Fruit fly (Drosophila melanogaster) whole organism, embryonic: Measurements from ENCODE around the gene CG31957.
A peak's percentile ranks its signal among the peaks of the same experiment; 100 is the strongest.

ENCODE experiments used
- Blimp-1 ChIP-seq: fragments of 200-800 bp; sonication (Bioruptor generic); optimal IDR thresholded peaks from 3 replicates; lab custom pipeline; 2018; ENCODE audit warnings: missing biosample characterization, missing genetic modification characterization, mild to moderate bottlenecking, moderate library complexity, missing genetic modification reagents
- CG1024 ChIP-seq: fragments of 200-800 bp; sonication (Bioruptor generic); IDR thresholded peaks from 2 replicates; pipeline ENCODE4 v1.3.6; 2022; ENCODE audit warnings: missing biosample characterization, missing genetic modification characterization
- CG1529 ChIP-seq: fragments of 200-800 bp; sonication (Bioruptor generic); optimal IDR thresholded peaks from 3 replicates; lab custom pipeline; 2018; ENCODE audit warnings: missing biosample characterization, missing genetic modification characterization
- CG15601 ChIP-seq: fragments of 200-800 bp; sonication (Bioruptor generic); optimal IDR thresholded peaks from 3 replicates; lab custom pipeline; 2019; ENCODE audit warnings: missing biosample characterization, mild to moderate bottlenecking, missing genetic modification characterization, moderate library complexity
- CG18262 ChIP-seq: fragments of 200-800 bp; optimal IDR thresholded peaks from 3 replicates; lab custom pipeline; 2019; ENCODE audit warnings: missing biosample characterization, mild to moderate bottlenecking, missing genetic modification characterization, moderate library complexity
- CG2120 ChIP-seq: fragments of 200-800 bp; sonication (Bioruptor generic); optimal IDR thresholded peaks from 3 replicates; lab custom pipeline; 2016; ENCODE audit warnings: missing biosample characterization, missing genetic modification characterization
- CG2875 ChIP-seq: fragments of 200-800 bp; sonication (Bioruptor generic); optimal IDR thresholded peaks from 2 replicates; lab custom pipeline; 2017; ENCODE audit warnings: missing biosample characterization, mild to moderate bottlenecking, missing genetic modification characterization, missing genetic modification reagents
- CG30403 ChIP-seq: fragments of 200-800 bp; sonication (Bioruptor generic); optimal IDR thresholded peaks from 3 replicates; lab custom pipeline; 2016; ENCODE audit warnings: missing biosample characterization, missing genetic modification characterization
- CG4854 ChIP-seq: fragments of 200-800 bp; sonication (Bioruptor generic); optimal IDR thresholded peaks from 2 replicates; lab custom pipeline; 2016; ENCODE audit warnings: missing biosample characterization, missing genetic modification characterization, inconsistent platforms
- CG6689 ChIP-seq: fragments of 200-800 bp; sonication (Bioruptor generic); IDR thresholded peaks from 2 replicates; pipeline ENCODE4 v1.3.6; 2022; ENCODE audit warnings: missing biosample characterization, missing genetic modification characterization
- CG7556 ChIP-seq: fragments of 200-800 bp; sonication (Bioruptor generic); optimal IDR thresholded peaks from 2 replicates; lab custom pipeline; 2017; ENCODE audit warnings: missing biosample characterization, mild to moderate bottlenecking, missing genetic modification characterization
- CG8388 ChIP-seq: fragments of 200-800 bp; sonication (Bioruptor generic); optimal IDR thresholded peaks from 2 replicates; lab custom pipeline; 2019; ENCODE audit warnings: missing biosample characterization, mild to moderate bottlenecking, missing genetic modification characterization, moderate library complexity
- CG8924 ChIP-seq: fragments of 200-800 bp; optimal IDR thresholded peaks from 3 replicates; lab custom pipeline; 2019; ENCODE audit warnings: missing biosample characterization, mild to moderate bottlenecking, missing genetic modification characterization, moderate library complexity
- Camta ChIP-seq: fragments of 200-800 bp; sonication (Bioruptor generic); optimal IDR thresholded peaks from 2 replicates; lab custom pipeline; 2016; ENCODE audit warnings: missing biosample characterization, missing genetic modification characterization
- CoRest ChIP-seq: fragments of 200-800 bp; sonication (Bioruptor generic); optimal IDR thresholded peaks from 3 replicates; lab custom pipeline; 2018; ENCODE audit warnings: missing biosample characterization, mild to moderate bottlenecking, missing genetic modification characterization, moderate library complexity
- D19A ChIP-seq: fragments of 200-800 bp; optimal IDR thresholded peaks from 3 replicates; lab custom pipeline; 2019; ENCODE audit warnings: missing biosample characterization, mild to moderate bottlenecking, missing genetic modification characterization, moderate library complexity
- Dp ChIP-seq: fragments of 200-800 bp; sonication (Bioruptor generic); optimal IDR thresholded peaks from 2 replicates; lab custom pipeline; 2018; ENCODE audit warnings: missing biosample characterization, mild to moderate bottlenecking, missing genetic modification characterization, moderate library complexity
- Ets97D ChIP-seq: fragments of 200-800 bp; sonication (Bioruptor generic); optimal IDR thresholded peaks from 3 replicates; lab custom pipeline; 2016; ENCODE audit warnings: missing biosample characterization, missing genetic modification characterization
- Hr78 ChIP-seq, 2 experiments: fragments of 200-800 bp in 1 of 2; fragments of >200 bp in 1 of 2; sonication (Bioruptor generic) in 1 of 2; optimal IDR thresholded peaks; 2 replicates each; lab custom pipeline; 2017 to 2019; ENCODE audit warnings: missing biosample characterization in 2 of 2, missing genetic modification characterization in 2 of 2, mild to moderate bottlenecking in 1 of 2, moderate library complexity in 1 of 2
- Med ChIP-seq: fragments of 200-800 bp; sonication (Bioruptor generic); peaks from one replicate; lab custom pipeline; 2016; ENCODE audit warnings: missing biosample characterization, missing genetic modification characterization, mild to moderate bottlenecking, inconsistent platforms, moderate library complexity
- Nf-YB ChIP-seq: fragments of 200-800 bp; sonication (Bioruptor generic); optimal IDR thresholded peaks from 3 replicates; lab custom pipeline; 2019; ENCODE audit warnings: missing biosample characterization, mild to moderate bottlenecking, missing genetic modification characterization, moderate library complexity
- PHDP ChIP-seq: fragments of 200-800 bp; sonication (Bioruptor generic); optimal IDR thresholded peaks from 3 replicates; lab custom pipeline; 2018; ENCODE audit warnings: missing biosample characterization, mild to moderate bottlenecking, missing genetic modification characterization, moderate library complexity
- Poxn ChIP-seq: fragments of 200-800 bp; sonication (Bioruptor generic); IDR thresholded peaks from 2 replicates; pipeline ENCODE4 v1.3.6; 2022; ENCODE audit warnings: missing biosample characterization, missing genetic modification characterization
- Sox100B ChIP-seq: fragments of 200-800 bp; sonication (Bioruptor generic); optimal IDR thresholded peaks from 3 replicates; lab custom pipeline; 2018; ENCODE audit warnings: missing biosample characterization, mild to moderate bottlenecking, missing genetic modification characterization
- Stat92E ChIP-seq, 3 experiments: fragments of >200 bp in 2 of 3; fragments of 200-800 bp in 1 of 3; sonication (Bioruptor generic) in 1 of 3; optimal IDR thresholded peaks; 2 replicates each; lab custom pipeline; 2017 to 2019; ENCODE audit warnings: missing biosample characterization in 3 of 3, missing genetic modification characterization in 3 of 3, mild to moderate bottlenecking in 1 of 3, moderate library complexity in 1 of 3
- Xbp1 ChIP-seq: fragments of 200-800 bp; sonication (Bioruptor generic); optimal IDR thresholded peaks from 3 replicates; lab custom pipeline; 2016; ENCODE audit warnings: missing biosample characterization, mild to moderate bottlenecking, missing genetic modification characterization
- az2 ChIP-seq: fragments of 200-800 bp; sonication (Bioruptor generic); optimal IDR thresholded peaks from 3 replicates; lab custom pipeline; 2016; ENCODE audit warnings: missing biosample characterization, missing genetic modification characterization
- bcd ChIP-seq: fragments of 200-800 bp; sonication (Bioruptor generic); optimal IDR thresholded peaks from 2 replicates; lab custom pipeline; 2017; ENCODE audit warnings: missing biosample characterization, mild to moderate bottlenecking, missing genetic modification characterization
- crp ChIP-seq, 2 experiments: fragments of 200-800 bp; sonication (Bioruptor generic); optimal IDR thresholded peaks; 2 replicates in 1 of 2; 3 replicates in 1 of 2; lab custom pipeline; 2017; ENCODE audit warnings: missing biosample characterization in 2 of 2, missing genetic modification characterization in 2 of 2, mild to moderate bottlenecking in 1 of 2, moderate library complexity in 1 of 2
- ewg ChIP-seq: fragments of 200-800 bp; sonication (Bioruptor generic); optimal IDR thresholded peaks from 3 replicates; lab custom pipeline; 2017; ENCODE audit warnings: mild to moderate bottlenecking, missing biosample characterization, missing genetic modification reagents, missing genetic modification characterization
- eyg ChIP-seq: fragments of 200-800 bp; sonication (Bioruptor generic); optimal IDR thresholded peaks from 3 replicates; lab custom pipeline; 2016; ENCODE audit warnings: missing biosample characterization, missing genetic modification characterization
- fd96Cb ChIP-seq: fragments of 200-800 bp; sonication (Bioruptor generic); optimal IDR thresholded peaks from 2 replicates; lab custom pipeline; 2018; ENCODE audit warnings: missing biosample characterization, mild to moderate bottlenecking, missing genetic modification characterization, moderate library complexity
- gcm ChIP-seq: fragments of 200-800 bp; sonication (Bioruptor generic); optimal IDR thresholded peaks from 2 replicates; lab custom pipeline; 2019; ENCODE audit warnings: missing biosample characterization, mild to moderate bottlenecking, missing genetic modification characterization, moderate library complexity
- gem ChIP-seq: fragments of 200-800 bp; sonication (Bioruptor generic); optimal IDR thresholded peaks from 2 replicates; lab custom pipeline; 2019; ENCODE audit warnings: missing biosample characterization, mild to moderate bottlenecking, missing genetic modification characterization, moderate library complexity
- grau ChIP-seq: fragments of 200-800 bp; optimal IDR thresholded peaks from 3 replicates; lab custom pipeline; 2019; ENCODE audit warnings: missing biosample characterization, mild to moderate bottlenecking, missing genetic modification characterization, moderate library complexity
- her ChIP-seq: fragments of 200-800 bp; sonication (Bioruptor generic); optimal IDR thresholded peaks from 2 replicates; lab custom pipeline; 2016; ENCODE audit warnings: missing biosample characterization, missing genetic modification characterization
- lbe ChIP-seq: fragments of 200-800 bp; sonication (Bioruptor generic); optimal IDR thresholded peaks from 2 replicates; lab custom pipeline; 2016; ENCODE audit warnings: missing biosample characterization, mild to moderate bottlenecking, missing genetic modification characterization
- peb ChIP-seq: fragments of 200-800 bp; sonication (Bioruptor generic); IDR thresholded peaks from 2 replicates; pipeline ENCODE4 v1.3.6; 2022; ENCODE audit warnings: missing biosample characterization, missing genetic modification characterization
- prd ChIP-seq, 3 experiments: fragments of >200 bp in 2 of 3; fragments of 200-800 bp in 1 of 3; sonication (Bioruptor generic) in 1 of 3; optimal IDR thresholded peaks in 2 of 3; IDR thresholded peaks in 1 of 3; 2 replicates in 2 of 3; 3 replicates in 1 of 3; pipeline versions ENCODE4 v1.3.6 to Lab custom; 2017 to 2022; ENCODE audit warnings: missing biosample characterization in 1 of 3, missing genetic modification characterization in 1 of 3
- sc ChIP-seq, 3 experiments: fragments of >200 bp in 2 of 3; fragments of 200-800 bp in 1 of 3; sonication (Bioruptor generic) in 1 of 3; optimal IDR thresholded peaks; 2 replicates in 2 of 3; 3 replicates in 1 of 3; lab custom pipeline; 2017; ENCODE audit warnings: mild to moderate bottlenecking in 1 of 3, missing biosample characterization in 1 of 3, missing genetic modification characterization in 1 of 3, missing genetic modification reagents in 1 of 3
- scrt ChIP-seq: fragments of 200-800 bp; sonication (Bioruptor generic); optimal IDR thresholded peaks from 2 replicates; lab custom pipeline; 2018; ENCODE audit warnings: missing biosample characterization, mild to moderate bottlenecking, missing genetic modification characterization, moderate library complexity
- sens ChIP-seq: fragments of 200-800 bp; sonication (Bioruptor generic); peaks from one replicate; lab custom pipeline; 2016; ENCODE audit warnings: missing biosample characterization, missing genetic modification characterization
- sisA ChIP-seq: fragments of 200-800 bp; sonication (Bioruptor generic); IDR thresholded peaks from 2 replicates; pipeline ENCODE4 v1.3.6; 2022; ENCODE audit warnings: missing biosample characterization, missing genetic modification characterization
- sob ChIP-seq: fragments of 200-800 bp; sonication (Bioruptor generic); IDR thresholded peaks from 2 replicates; pipeline ENCODE4 v1.3.6; 2022; ENCODE audit warnings: missing biosample characterization, missing genetic modification characterization
- stc ChIP-seq: fragments of 200-800 bp; sonication (Bioruptor generic); IDR thresholded peaks from 2 replicates; pipeline ENCODE4 v1.3.6; 2022; ENCODE audit warnings: missing biosample characterization, missing genetic modification characterization
- tin ChIP-seq: fragments of 200-800 bp; sonication (Bioruptor generic); optimal IDR thresholded peaks from 3 replicates; lab custom pipeline; 2016; ENCODE audit warnings: missing biosample characterization, missing genetic modification characterization
- trem ChIP-seq: fragments of 200-800 bp; optimal IDR thresholded peaks from 3 replicates; lab custom pipeline; 2019; ENCODE audit warnings: missing biosample characterization, mild to moderate bottlenecking, missing genetic modification characterization, moderate library complexity
- zfh1 ChIP-seq: fragments of 200-800 bp; sonication (Bioruptor generic); IDR thresholded peaks from 3 replicates; pipeline ENCODE4 v1.3.6; 2022; ENCODE audit warnings: missing biosample characterization, missing genetic modification characterization

CG31957 gene

dm6 chr2L:3851308-3851707 is 20.9 kb downstream of the CG31957 start (continued):
- TF ChIP-seq prd (optimal IDR thresholded peaks at IDR 0.05; lab: Kevin White, UChicago) (no peak), prd (GFP tag; IDR thresholded peaks at IDR 0.05; lab: Robert Waterston, UW) (peak; percentile 20; the same call in 1 of the 3 replicates), Med (GFP tag; lab: Kevin White, UChicago) (peak; percentile 11), eyg (GFP tag; lab: Kevin White, UChicago) (no peak), Blimp-1 (GFP tag; lab: Kevin White, UChicago) (peak; percentile 71), CG4854 (GFP tag; lab: Kevin White, UChicago) (no peak), Sox100B (GFP tag; lab: Kevin White, UChicago) (peak; percentile 45), CG6689 (GFP tag; lab: Robert Waterston, UW) (peak; percentile 59), sisA (GFP tag; lab: Robert Waterston, UW) (peak; percentile 32; the same call in 1 of the 2 replicates), Camta (GFP tag; lab: Kevin White, UChicago) (peak; percentile 4), crp (GFP tag; optimal IDR thresholded peaks at IDR 0.05; lab: Kevin White, UChicago) (no peak), CG18262 (tag; lab: Kevin White, UChicago) (peak; percentile 77), sens (GFP tag; lab: Kevin White, UChicago) (peak; percentile 89), sob (no peak), Nf-YB (GFP tag; lab: Kevin White, UChicago) (peak; percentile 37), peb (GFP tag; lab: Robert Waterston, UW) (0 out of 2 replicates have a peak, but pooled peaks have one; percentile 31), scrt (GFP tag; lab: Kevin White, UChicago) (no peak), gem (peak; percentile 75), CG1529 (GFP tag; lab: Kevin White, UChicago) (peak; percentile 42), Ets97D (GFP tag; lab: Kevin White, UChicago) (no peak), CG30403 (GFP tag; lab: Kevin White, UChicago) (peak; percentile 29), bcd (peak; percentile 1), stc (no peak), Poxn (GFP tag; lab: Robert Waterston, UW) (no peak), Dp (GFP tag; lab: Kevin White, UChicago) (no peak), CoRest (tag; lab: Kevin White, UChicago) (peak; percentile 51), fd96Cb (tag; lab: Kevin White, UChicago) (peak; percentile 65), CG2120 (GFP tag; lab: Kevin White, UChicago) (no peak), trem (tag; lab: Kevin White, UChicago) (peak; percentile 60), CG8924 (tag; lab: Kevin White, UChicago) (peak; percentile 54), Hr78 (GFP tag; optimal IDR thresholded peaks at IDR 0.05; lab: Kevin White, UChicago) (peak in 1 of 2 experiments; percentile 24), CG15601 (tag; lab: Kevin White, UChicago) (peak; percentile 78), zfh1 (0 out of 3 replicates have a peak, but pooled peaks have one; percentile 42), ewg (GFP tag; lab: Kevin White, UChicago) (peak; percentile 10), CG7556 (GFP tag; lab: Kevin White, UChicago) (peak; percentile 26), PHDP (tag; lab: Kevin White, UChicago) (peak; percentile 30), sc (optimal IDR thresholded peaks at IDR 0.05; lab: Kevin White, UChicago) (no peak), sc (GFP tag; optimal IDR thresholded peaks at IDR 0.05; lab: Kevin White, UChicago) (peak; percentile 24), CG1024 (GFP tag; lab: Robert Waterston, UW) (0 out of 2 replicates have a peak, but pooled peaks have one; percentile 16), tin (GFP tag; lab: Kevin White, UChicago) (peak; percentile 16), Xbp1 (GFP tag; lab: Kevin White, UChicago) (peak; percentile 9), D19A (peak; percentile 97), grau (tag; lab: Kevin White, UChicago) (peak; percentile 54), lbe (no peak), gcm (GFP tag; lab: Kevin White, UChicago) (peak; percentile 39), CG2875 (GFP tag; lab: Kevin White, UChicago) (peak; percentile 45), CG8388 (peak; percentile 67), her (GFP tag; lab: Kevin White, UChicago) (no peak), Stat92E (GFP tag; optimal IDR thresholded peaks at IDR 0.05; lab: Kevin White, UChicago) (peak in 1 of 3 experiments; percentile 66), az2 (peak; percentile 15)
